Worm (Caenorhabditis elegans) whole organism, L4/young adult: ENCODE results near the gene F48F5.8.

ENCODE experiments used
- dao-5 ChIP-seq: sonication (generic microtip); optimal IDR thresholded peaks from 2 replicates; lab custom pipeline; 2016; ENCODE audit warnings: missing genotype, missing genetic modification characterization, moderate library complexity, missing compliant biosample characterization
- him-1 ChIP-seq: sonication (generic microtip); optimal IDR thresholded peaks from 2 replicates; lab custom pipeline; 2016; ENCODE audit warnings: missing genotype, missing genetic modification reagents, missing genetic modification characterization, missing compliant biosample characterization

ce11 chrV:20415415-20415814, 9.7 kb upstream of the F48F5.8 start:
- TF ChIP-seq him-1 (tag; lab: Kevin White, UChicago) (no peak), dao-5 (tag; lab: Kevin White, UChicago) (no peak)
